Fruit fly (Drosophila melanogaster): ENCODE results near the gene CG32249.

CG32249 gene

dm6 chr3L:4466530-4466929 lies 3.3 kb upstream of the CG32249 start, which contains the start of gene CG32241:
Gene CG32241, minus strand, starts transcription at chr3L:4466630.
- TF ChIP-seq Dek (tag; optimal IDR thresholded peaks at IDR 0.05), result no peak
- no peak for TF ChIP-seq ATbp (GFP tag; optimal IDR thresholded peaks at IDR 0.05)
- TF ChIP-seq CG12219 (GFP tag; optimal IDR thresholded peaks at IDR 0.05), result no peak
- no peak for TF ChIP-seq abd-A (tag; optimal IDR thresholded peaks at IDR 0.05)
- no peak for TF ChIP-seq CG4404 (GFP tag; IDR thresholded peaks at IDR 0.05)
- no peak for TF ChIP-seq ttk (GFP tag; IDR thresholded peaks at IDR 0.05)
- TF ChIP-seq CG11398 (GFP tag; optimal IDR thresholded peaks at IDR 0.05), result no peak
- TF ChIP-seq Scr (GFP tag; IDR thresholded peaks at IDR 0.05; ENCODE audit: partially characterized antibody), result no peak
- no peak for TF ChIP-seq CG7786 (GFP tag; optimal IDR thresholded peaks at IDR 0.05)
- TF ChIP-seq CTCF (GFP tag; optimal IDR thresholded peaks at IDR 0.05), result no peak

DNA sequence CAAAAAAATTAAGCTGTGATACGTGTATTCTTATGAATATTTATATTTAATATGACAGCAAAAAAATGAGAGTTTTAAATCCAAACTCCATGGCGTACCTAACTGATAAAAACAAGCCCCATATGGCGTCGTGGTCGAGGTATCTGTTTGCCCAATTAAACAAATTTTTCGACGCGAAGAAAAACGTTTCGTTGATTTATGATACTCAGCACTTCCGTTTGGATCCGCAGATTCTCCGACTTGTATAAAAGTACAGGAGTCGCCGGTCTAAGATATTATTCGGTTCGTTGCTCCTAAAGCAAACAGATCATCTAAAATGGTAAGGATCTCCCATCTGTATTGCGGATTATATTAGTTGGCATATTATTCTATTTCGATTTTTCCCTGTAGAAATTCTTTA lies 1.6 kb downstream of the CG32249 start, which contains the start of gene CG32248:
CG32248 (plus strand) TSS at position 301 of the 400 bp plus-strand sequence.
- TF ChIP-seq Deaf1 (tag; optimal IDR thresholded peaks at IDR 0.05), result no peak
- no peak for TF ChIP-seq knrl (GFP tag; IDR thresholded peaks at IDR 0.05; ENCODE audit: partially characterized antibody)
- no peak for TF ChIP-seq nau (GFP tag; optimal IDR thresholded peaks at IDR 0.05)
- TF ChIP-seq gt (GFP tag; IDR thresholded peaks at IDR 0.05), result no peak
- no peak for TF ChIP-seq CTCF (GFP tag; optimal IDR thresholded peaks at IDR 0.05)
- TF ChIP-seq CG12071 (GFP tag; optimal IDR thresholded peaks at IDR 0.05), result no peak
- no peak for TF ChIP-seq tin (GFP tag; optimal IDR thresholded peaks at IDR 0.05)
- no peak for TF ChIP-seq crc (GFP tag; optimal IDR thresholded peaks at IDR 0.05)
- TF ChIP-seq Sry-β (GFP tag; optimal IDR thresholded peaks at IDR 0.05), result no peak
- TF ChIP-seq CG9932 (GFP tag; IDR thresholded peaks at IDR 0.05), result no peak
- no peak for TF ChIP-seq CG10321 (GFP tag; IDR thresholded peaks at IDR 0.05)
- TF ChIP-seq HHEX (GFP tag; optimal IDR thresholded peaks at IDR 0.05), result no peak
- TF ChIP-seq CG1233 (GFP tag; optimal IDR thresholded peaks at IDR 0.05), result no peak
- no peak for TF ChIP-seq aop (GFP tag; IDR thresholded peaks at IDR 0.05)
- TF ChIP-seq Neu2 (GFP tag; optimal IDR thresholded peaks at IDR 0.05; ENCODE audit: borderline replicate concordance), result no peak
- no peak for TF ChIP-seq Doc2 (GFP tag; IDR thresholded peaks at IDR 0.05)
- no peak for TF ChIP-seq crp (GFP tag; optimal IDR thresholded peaks at IDR 0.05)
- TF ChIP-seq toy (GFP tag; IDR thresholded peaks at IDR 0.05), result no peak
- TF ChIP-seq ems (GFP tag; optimal IDR thresholded peaks at IDR 0.05), result no peak

- no peak for TF ChIP-seq CG10462 (GFP tag; optimal IDR thresholded peaks at IDR 0.05)
Measured at dm6 chr3L:4472768-4473167, 3.0 kb downstream of the CG32249 start, which contains the start of gene CG11349. Gene CG11349, plus strand, starts transcription at chr3L:4473068.

dm6 chr3L:4474946-4475470 lies 5.2 kb downstream of the CG32249 start:
- peak; percentile 62 for TF ChIP-seq CG11696 (GFP tag; IDR thresholded peaks at IDR 0.05)
- no peak for TF ChIP-seq Ssrp (tag; optimal IDR thresholded peaks at IDR 0.05)
- no peak for TF ChIP-seq sc (optimal IDR thresholded peaks at IDR 0.05)
- peak; percentile 66 for TF ChIP-seq sc (GFP tag; optimal IDR thresholded peaks at IDR 0.05)
- TF ChIP-seq kni (GFP tag; optimal IDR thresholded peaks at IDR 0.05), result peak; percentile 58
- TF ChIP-seq CG16813 (GFP tag; IDR thresholded peaks at IDR 0.05; ENCODE audit: partially characterized antibody), result no peak
- TF ChIP-seq CG14667 (GFP tag; IDR thresholded peaks at IDR 0.05), result no peak
- peak; percentile 72 for TF ChIP-seq CG9437 (GFP tag; optimal IDR thresholded peaks at IDR 0.05)
- TF ChIP-seq emc (GFP tag; optimal IDR thresholded peaks at IDR 0.05), result peak; percentile 55
- TF ChIP-seq CG3163 (GFP tag; optimal IDR thresholded peaks at IDR 0.05), result peak; percentile 24
- peak; percentile 59 for TF ChIP-seq CHES-1-like (GFP tag; optimal IDR thresholded peaks at IDR 0.05)
- TF ChIP-seq CG1529 (GFP tag; optimal IDR thresholded peaks at IDR 0.05), result peak; percentile 86
- TF ChIP-seq CG6654 (GFP tag; optimal IDR thresholded peaks at IDR 0.05), result peak; percentile 66
- TF ChIP-seq Fer3 (tag; optimal IDR thresholded peaks at IDR 0.05), result peak; percentile 87
- no peak for TF ChIP-seq CG8290 (GFP tag; optimal IDR thresholded peaks at IDR 0.05)
- TF ChIP-seq CG8290 (tag; optimal IDR thresholded peaks at IDR 0.05), result peak; percentile 55 to 81
- TF ChIP-seq CG6791 (GFP tag; IDR thresholded peaks at IDR 0.05; ENCODE audit: partially characterized antibody), result no peak
- TF ChIP-seq CG6765 (GFP tag; optimal IDR thresholded peaks at IDR 0.05), result peak; percentile 98
- TF ChIP-seq Med (GFP tag), result peak; percentile 99
